Worm (Caenorhabditis elegans) whole organism, early embryonic: ENCODE results near the gene glb-21.

Experiments
- B0310.2 ChIP-seq: sonication (generic microtip); optimal IDR thresholded peaks from 2 replicates; lab custom pipeline; 2016; ENCODE audit warnings: mild to moderate bottlenecking, missing genetic modification characterization, missing compliant biosample characterization
- F13C5.2 ChIP-seq: sonication (generic microtip); optimal IDR thresholded peaks from 2 replicates; lab custom pipeline; 2017; ENCODE audit warnings: mild to moderate bottlenecking, missing genetic modification characterization, inconsistent platforms, missing compliant biosample characterization
- ama-1 ChIP-seq: fragments of 150-350 bp; optimal IDR thresholded peaks from 2 replicates; lab custom pipeline; 2014
- ceh-13 ChIP-seq: fragments of 200-800 bp; sonication (Bioruptor generic); optimal IDR thresholded peaks from 2 replicates; lab custom pipeline; 2018; ENCODE audit warnings: mild to moderate bottlenecking, missing genetic modification characterization, missing compliant biosample characterization
- ets-7 ChIP-seq: sonication (generic microtip); optimal IDR thresholded peaks from 2 replicates; lab custom pipeline; 2016; ENCODE audit warnings: missing genotype, missing genetic modification characterization, missing compliant biosample characterization
- flt-1 ChIP-seq: fragments of 200-800 bp; sonication (Bioruptor generic); IDR thresholded peaks from 2 replicates; pipeline ENCODE4 v1.3.6; 2022; ENCODE audit warnings: missing genetic modification characterization, missing compliant biosample characterization
- scrt-1 ChIP-seq: fragments of 200-800 bp; sonication (Bioruptor generic); IDR thresholded peaks from 2 replicates; pipeline ENCODE4 v1.3.6; 2022; ENCODE audit warnings: missing genetic modification characterization, missing compliant biosample characterization
- sea-1 ChIP-seq: fragments of 200-800 bp; sonication (Bioruptor generic); conservative IDR thresholded peaks from 2 replicates; pipeline ENCODE4 v1.3.6; 2022; ENCODE audit warnings: missing genetic modification characterization, missing compliant biosample characterization
- tbx-11 ChIP-seq: fragments of 200-800 bp; sonication (Bioruptor generic); IDR thresholded peaks from 2 replicates; pipeline ENCODE4 v1.3.6; 2022; ENCODE audit warnings: missing genetic modification characterization, missing compliant biosample characterization
- tbx-37 ChIP-seq: fragments of 200-800 bp; sonication (Bioruptor generic); conservative IDR thresholded peaks from 2 replicates; pipeline ENCODE4 v1.3.6; 2022; ENCODE audit warnings: missing genetic modification reagents, missing genetic modification characterization, missing compliant biosample characterization
- tra-4 ChIP-seq: sonication (generic microtip); optimal IDR thresholded peaks from 2 replicates; lab custom pipeline; 2017; ENCODE audit warnings: missing genetic modification characterization, missing compliant biosample characterization

- TF ChIP-seq scrt-1 = no peak
- no peak for TF ChIP-seq B0310.2 (tag; lab: Kevin White, UChicago)
- TF ChIP-seq ama-1 (lab: Kevin White, UChicago) = no peak
- no peak for TF ChIP-seq tbx-11
- TF ChIP-seq flt-1 = no peak
- no peak for TF ChIP-seq tbx-37 (GFP tag; lab: Robert Waterston, UW)
- no peak for TF ChIP-seq tra-4
- TF ChIP-seq sea-1 = no peak
- TF ChIP-seq F13C5.2 (tag; lab: Kevin White, UChicago) = no peak
- no peak for TF ChIP-seq ceh-13 (GFP tag; lab: Kevin White, UChicago)
- TF ChIP-seq ets-7 (tag; lab: Kevin White, UChicago) = no peak
Measured at ce11 chrIV:10682155-10682749, 29.3 kb downstream of the glb-21 start, which contains the start of gene fmo-2.
